Worm (Caenorhabditis elegans) whole organism, L4 larva: Measurements from ENCODE around the gene Y37E11B.6.

ENCODE experiments used
- F10B5.3 ChIP-seq: sonication (generic microtip); optimal IDR thresholded peaks from 2 replicates; lab custom pipeline; 2016; ENCODE audit warnings: mild to moderate bottlenecking, missing genetic modification characterization, missing compliant biosample characterization
- ceh-82 ChIP-seq: sonication (generic microtip); optimal IDR thresholded peaks from 2 replicates; lab custom pipeline; 2017; ENCODE audit warnings: missing biosample characterization, missing genetic modification characterization
- lim-7 ChIP-seq: fragments of 200-800 bp; sonication (Bioruptor generic); IDR thresholded peaks from 2 replicates; pipeline ENCODE4 v1.3.6; 2022; ENCODE audit warnings: missing genetic modification characterization, missing compliant biosample characterization
- nhr-28 ChIP-seq: fragments of 150-350 bp; optimal IDR thresholded peaks from 2 replicates; lab custom pipeline; 2014; ENCODE audit warnings: missing biosample characterization, missing genetic modification characterization
- nhr-6 ChIP-seq: fragments of 150-350 bp; optimal IDR thresholded peaks from 2 replicates; lab custom pipeline; 2014; ENCODE audit warnings: missing biosample characterization, missing genetic modification characterization
- snpc-4 ChIP-seq: fragments of 150-350 bp; optimal IDR thresholded peaks from 2 replicates; lab custom pipeline; 2014; ENCODE audit warnings: missing biosample characterization, missing genetic modification characterization
- zag-1 ChIP-seq: fragments of 150-350 bp; optimal IDR thresholded peaks from 2 replicates; lab custom pipeline; 2014; ENCODE audit warnings: missing biosample characterization, missing genetic modification characterization

DNA sequence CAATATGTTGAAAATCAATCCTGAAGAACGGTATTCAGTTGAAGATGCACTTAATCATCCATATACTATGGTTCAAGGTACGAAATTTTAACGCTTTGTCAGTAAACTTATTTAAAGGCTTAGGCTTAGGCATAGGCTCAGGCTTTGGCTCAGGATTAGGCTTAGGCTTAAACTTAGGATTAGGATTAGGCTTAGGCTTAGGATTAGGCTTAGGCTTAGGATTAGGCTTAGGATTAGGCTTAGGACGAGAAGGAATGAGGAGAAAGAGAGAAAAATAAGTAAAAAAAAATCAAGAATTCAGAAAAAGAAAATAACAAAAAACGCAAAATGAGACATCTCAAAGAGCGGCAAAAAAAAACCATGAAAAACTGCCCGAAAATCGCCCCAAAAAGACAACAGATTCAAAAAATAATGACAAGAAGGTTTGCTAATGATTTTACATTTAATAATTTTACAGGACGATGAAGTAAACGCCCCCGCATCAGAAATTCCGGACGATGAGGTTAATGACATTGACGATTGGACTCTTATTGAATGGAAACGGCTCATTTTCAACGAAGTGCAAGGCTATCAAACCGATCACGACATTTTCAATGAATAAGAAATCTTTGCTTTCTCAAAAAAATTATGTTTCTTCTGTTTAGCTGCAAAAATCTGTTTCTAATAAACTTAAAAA lies 9.6 kb upstream of the Y37E11B.6 start:
- TF ChIP-seq F10B5.3 (no peak), nhr-28 (tag; lab: Kevin White, UChicago) (no peak), ceh-82 (tag; lab: Kevin White, UChicago) (no peak), nhr-6 (no peak), zag-1 (no peak), lim-7 (GFP tag; lab: Robert Waterston, UW) (no peak), snpc-4 (tag; lab: Kevin White, UChicago) (no peak)
